Fruit fly (Drosophila melanogaster) whole organism, embryonic: ENCODE results near the gene CG13603.

Experiments used
- B-H2 ChIP-seq: fragments of 200-800 bp; sonication (Bioruptor generic); optimal IDR thresholded peaks from 2 replicates; lab custom pipeline; 2018; ENCODE audit warnings: missing biosample characterization, mild to moderate bottlenecking, missing genetic modification characterization
- CG11247 ChIP-seq: fragments of 200-800 bp; sonication (Bioruptor generic); IDR thresholded peaks from 2 replicates; pipeline ENCODE4 v1.3.6; 2022; ENCODE audit warnings: missing biosample characterization, missing genetic modification characterization
- CG11398 ChIP-seq: fragments of 200-800 bp; sonication (Bioruptor generic); optimal IDR thresholded peaks from 2 replicates; lab custom pipeline; 2016; ENCODE audit warnings: missing biosample characterization, missing genetic modification characterization
- CG11456 ChIP-seq: fragments of 200-800 bp; sonication (Bioruptor generic); IDR thresholded peaks from 3 replicates; pipeline ENCODE4 v1.3.6; 2022; ENCODE audit warnings: missing biosample characterization, missing genetic modification characterization
- CG11696 ChIP-seq: fragments of 200-800 bp; sonication (Bioruptor generic); IDR thresholded peaks from 2 replicates; pipeline ENCODE4 v1.3.6; 2022; ENCODE audit warnings: missing biosample characterization, missing genetic modification characterization
- CG1233 ChIP-seq: fragments of 200-800 bp; sonication (Bioruptor generic); optimal IDR thresholded peaks from 4 replicates; lab custom pipeline; 2018; ENCODE audit warnings: missing biosample characterization, mild to moderate bottlenecking, missing genetic modification characterization
- CG12391 ChIP-seq: fragments of 200-800 bp; sonication (Bioruptor generic); optimal IDR thresholded peaks from 3 replicates; lab custom pipeline; 2018; ENCODE audit warnings: missing biosample characterization, mild to moderate bottlenecking, missing genetic modification characterization, moderate library complexity
- CG15269 ChIP-seq: fragments of 200-800 bp; sonication (Bioruptor generic); optimal IDR thresholded peaks from 2 replicates; lab custom pipeline; 2018; ENCODE audit warnings: missing biosample characterization, mild to moderate bottlenecking, missing genetic modification characterization, moderate library complexity
- CG1647 ChIP-seq: fragments of 200-800 bp; sonication (Bioruptor generic); optimal IDR thresholded peaks from 3 replicates; lab custom pipeline; 2016; ENCODE audit warnings: missing biosample characterization, missing genetic modification characterization
- CG17568 ChIP-seq: fragments of 200-800 bp; sonication (Bioruptor generic); optimal IDR thresholded peaks from 2 replicates; lab custom pipeline; 2018; ENCODE audit warnings: missing biosample characterization, mild to moderate bottlenecking, missing genetic modification characterization, moderate library complexity
- CG17802 ChIP-seq: fragments of 200-800 bp; sonication (Bioruptor generic); optimal IDR thresholded peaks from 2 replicates; lab custom pipeline; 2018; ENCODE audit warnings: missing biosample characterization, mild to moderate bottlenecking, missing genetic modification characterization, moderate library complexity
- CG2199 ChIP-seq: fragments of 200-800 bp; sonication (Bioruptor generic); IDR thresholded peaks from 3 replicates; pipeline ENCODE4 v1.3.6; 2022; ENCODE audit warnings: missing biosample characterization, missing genetic modification characterization
- CG33557 ChIP-seq: fragments of 200-800 bp; sonication (Bioruptor generic); optimal IDR thresholded peaks from 2 replicates; lab custom pipeline; 2019; ENCODE audit warnings: missing biosample characterization, mild to moderate bottlenecking, missing genetic modification characterization, moderate library complexity
- CG3995 ChIP-seq: fragments of 200-800 bp; sonication (Bioruptor generic); optimal IDR thresholded peaks from 3 replicates; lab custom pipeline; 2016; ENCODE audit warnings: missing biosample characterization, missing genetic modification characterization
- CG4328 ChIP-seq: fragments of 200-800 bp; sonication (Bioruptor generic); optimal IDR thresholded peaks from 3 replicates; lab custom pipeline; 2017; ENCODE audit warnings: missing biosample characterization, missing genetic modification reagents, missing genetic modification characterization
- CG4404 ChIP-seq: fragments of 200-800 bp; sonication (Bioruptor generic); IDR thresholded peaks from 2 replicates; pipeline ENCODE4 v1.3.6; 2022; ENCODE audit warnings: missing biosample characterization, missing genetic modification characterization
- CG4854 ChIP-seq: fragments of 200-800 bp; sonication (Bioruptor generic); optimal IDR thresholded peaks from 2 replicates; lab custom pipeline; 2016; ENCODE audit warnings: missing biosample characterization, missing genetic modification characterization, inconsistent platforms
- CG5180 ChIP-seq: fragments of 200-800 bp; sonication (Bioruptor generic); optimal IDR thresholded peaks from 3 replicates; lab custom pipeline; 2017; ENCODE audit warnings: missing biosample characterization, missing genetic modification characterization, mild to moderate bottlenecking, moderate library complexity, missing genetic modification reagents
- CG6689 ChIP-seq: fragments of 200-800 bp; sonication (Bioruptor generic); IDR thresholded peaks from 2 replicates; pipeline ENCODE4 v1.3.6; 2022; ENCODE audit warnings: missing biosample characterization, missing genetic modification characterization
- CHES-1-like ChIP-seq: fragments of 200-800 bp; sonication (Bioruptor generic); optimal IDR thresholded peaks from 2 replicates; lab custom pipeline; 2016; ENCODE audit warnings: missing biosample characterization, missing genetic modification characterization
- Elba2 ChIP-seq: fragments of 200-800 bp; sonication (Bioruptor generic); optimal IDR thresholded peaks from 3 replicates; lab custom pipeline; 2016; ENCODE audit warnings: missing biosample characterization, missing genetic modification characterization
- H15 ChIP-seq: fragments of 200-800 bp; sonication (Bioruptor generic); IDR thresholded peaks from 3 replicates; pipeline ENCODE4 v1.3.6; 2022; ENCODE audit warnings: missing biosample characterization, missing genetic modification characterization
- Hey ChIP-seq: fragments of 200-800 bp; sonication (Bioruptor generic); optimal IDR thresholded peaks from 3 replicates; lab custom pipeline; 2018; ENCODE audit warnings: missing biosample characterization, mild to moderate bottlenecking, missing genetic modification characterization
- Lim3 ChIP-seq: fragments of 200-800 bp; sonication (Bioruptor generic); IDR thresholded peaks from 2 replicates; pipeline ENCODE4 v1.3.6; 2022; ENCODE audit warnings: missing biosample characterization, missing genetic modification characterization
- Neu2 ChIP-seq: fragments of 200-800 bp; sonication (Bioruptor generic); optimal IDR thresholded peaks from 3 replicates; lab custom pipeline; 2016; ENCODE audit warnings: missing biosample characterization, missing genetic modification characterization, borderline replicate concordance
- Oli ChIP-seq: fragments of 200-800 bp; sonication (Bioruptor generic); optimal IDR thresholded peaks from 2 replicates; lab custom pipeline; 2018; ENCODE audit warnings: missing biosample characterization, mild to moderate bottlenecking, missing genetic modification characterization, moderate library complexity
- Pdp1 ChIP-seq, 2 experiments: fragments of 200-800 bp; sonication (Bioruptor generic); optimal IDR thresholded peaks; 3 replicates each; lab custom pipeline; 2016; ENCODE audit warnings: missing biosample characterization in 2 of 2, missing genetic modification characterization in 2 of 2, mild to moderate bottlenecking in 1 of 2, moderate library complexity in 1 of 2
- Ptx1 ChIP-seq: fragments of 200-800 bp; sonication (Bioruptor generic); IDR thresholded peaks from 2 replicates; pipeline ENCODE4 v1.3.6; 2022; ENCODE audit warnings: missing biosample characterization, missing genetic modification characterization
- Trl ChIP-seq, 3 experiments: fragments of >200 bp in 2 of 3; fragments of 200-800 bp in 1 of 3; sonication (Bioruptor generic) in 1 of 3; optimal IDR thresholded peaks; 2 replicates in 1 of 3; 3 replicates in 2 of 3; lab custom pipeline; 2016 to 2017; ENCODE audit warnings: missing biosample characterization in 1 of 3, missing genetic modification characterization in 1 of 3
- abd-A ChIP-seq: fragments of 200-800 bp; sonication (Bioruptor generic); optimal IDR thresholded peaks from 3 replicates; lab custom pipeline; 2019; ENCODE audit warnings: missing biosample characterization, mild to moderate bottlenecking, missing genetic modification characterization, moderate library complexity
- ase ChIP-seq: fragments of 200-800 bp; sonication (Bioruptor generic); IDR thresholded peaks from 3 replicates; pipeline ENCODE4 v1.3.6; 2022; ENCODE audit warnings: missing biosample characterization, missing genetic modification characterization
- az2 ChIP-seq: fragments of 200-800 bp; sonication (Bioruptor generic); optimal IDR thresholded peaks from 3 replicates; lab custom pipeline; 2016; ENCODE audit warnings: missing biosample characterization, missing genetic modification characterization
- corto ChIP-seq: fragments of 200-800 bp; sonication (Bioruptor generic); optimal IDR thresholded peaks from 2 replicates; lab custom pipeline; 2016; ENCODE audit warnings: missing biosample characterization, mild to moderate bottlenecking, missing genetic modification characterization, moderate library complexity
- danr ChIP-seq: fragments of 200-800 bp; sonication (Bioruptor generic); IDR thresholded peaks from 2 replicates; pipeline ENCODE4 v1.3.6; 2022; ENCODE audit warnings: missing biosample characterization, missing genetic modification characterization
- dm ChIP-seq: fragments of 200-800 bp; sonication (Bioruptor generic); optimal IDR thresholded peaks from 3 replicates; lab custom pipeline; 2016; ENCODE audit warnings: missing biosample characterization, missing genetic modification characterization
- emc ChIP-seq: fragments of 200-800 bp; sonication (Bioruptor generic); optimal IDR thresholded peaks from 2 replicates; lab custom pipeline; 2016; ENCODE audit warnings: missing biosample characterization, missing genetic modification characterization
- gem ChIP-seq: fragments of 200-800 bp; sonication (Bioruptor generic); optimal IDR thresholded peaks from 2 replicates; lab custom pipeline; 2019; ENCODE audit warnings: missing biosample characterization, mild to moderate bottlenecking, missing genetic modification characterization, moderate library complexity
- gsb-n ChIP-seq: fragments of 200-800 bp; sonication (Bioruptor generic); optimal IDR thresholded peaks from 3 replicates; lab custom pipeline; 2018; ENCODE audit warnings: missing biosample characterization, mild to moderate bottlenecking, missing genetic modification characterization
- ham ChIP-seq: fragments of 200-800 bp; sonication (Bioruptor generic); IDR thresholded peaks from 2 replicates; pipeline ENCODE4 v1.3.6; 2022; ENCODE audit warnings: missing biosample characterization, missing genetic modification characterization
- her ChIP-seq: fragments of 200-800 bp; sonication (Bioruptor generic); optimal IDR thresholded peaks from 2 replicates; lab custom pipeline; 2016; ENCODE audit warnings: missing biosample characterization, missing genetic modification characterization
- hth ChIP-seq: fragments of >200 bp; optimal IDR thresholded peaks from 2 replicates; lab custom pipeline; 2017; ENCODE audit warnings: inconsistent platforms
- lab ChIP-seq: fragments of 200-800 bp; sonication (Bioruptor generic); optimal IDR thresholded peaks from 3 replicates; lab custom pipeline; 2017; ENCODE audit warnings: missing biosample characterization, missing genetic modification characterization, mild to moderate bottlenecking, moderate library complexity, missing genetic modification reagents
- otp ChIP-seq: fragments of 200-800 bp; sonication (Bioruptor generic); IDR thresholded peaks from 3 replicates; pipeline ENCODE4, ENCODE4 v1.3.6; 2022; ENCODE audit warnings: missing biosample characterization, missing genetic modification characterization
- pros ChIP-seq: fragments of 200-800 bp; sonication (Bioruptor generic); optimal IDR thresholded peaks from 3 replicates; lab custom pipeline; 2019; ENCODE audit warnings: missing biosample characterization, mild to moderate bottlenecking, missing genetic modification characterization, moderate library complexity
- sug ChIP-seq: fragments of 200-800 bp; optimal IDR thresholded peaks from 2 replicates; lab custom pipeline; 2019; ENCODE audit warnings: missing biosample characterization, mild to moderate bottlenecking, missing genetic modification characterization, moderate library complexity
- toy ChIP-seq: fragments of 200-800 bp; sonication (Bioruptor generic); IDR thresholded peaks from 2 replicates; pipeline ENCODE4 v1.3.6; 2022; ENCODE audit warnings: missing biosample characterization, missing genetic modification characterization
- vvl ChIP-seq: fragments of 200-800 bp; sonication (Bioruptor generic); IDR thresholded peaks from 2 replicates; pipeline ENCODE4 v1.3.6; 2022; ENCODE audit warnings: missing biosample characterization, missing genetic modification characterization
- wek ChIP-seq: fragments of 200-800 bp; sonication (Bioruptor generic); optimal IDR thresholded peaks from 3 replicates; lab custom pipeline; 2018; ENCODE audit warnings: missing biosample characterization, mild to moderate bottlenecking, missing genetic modification characterization, moderate library complexity

The CG13603 gene

DNA sequence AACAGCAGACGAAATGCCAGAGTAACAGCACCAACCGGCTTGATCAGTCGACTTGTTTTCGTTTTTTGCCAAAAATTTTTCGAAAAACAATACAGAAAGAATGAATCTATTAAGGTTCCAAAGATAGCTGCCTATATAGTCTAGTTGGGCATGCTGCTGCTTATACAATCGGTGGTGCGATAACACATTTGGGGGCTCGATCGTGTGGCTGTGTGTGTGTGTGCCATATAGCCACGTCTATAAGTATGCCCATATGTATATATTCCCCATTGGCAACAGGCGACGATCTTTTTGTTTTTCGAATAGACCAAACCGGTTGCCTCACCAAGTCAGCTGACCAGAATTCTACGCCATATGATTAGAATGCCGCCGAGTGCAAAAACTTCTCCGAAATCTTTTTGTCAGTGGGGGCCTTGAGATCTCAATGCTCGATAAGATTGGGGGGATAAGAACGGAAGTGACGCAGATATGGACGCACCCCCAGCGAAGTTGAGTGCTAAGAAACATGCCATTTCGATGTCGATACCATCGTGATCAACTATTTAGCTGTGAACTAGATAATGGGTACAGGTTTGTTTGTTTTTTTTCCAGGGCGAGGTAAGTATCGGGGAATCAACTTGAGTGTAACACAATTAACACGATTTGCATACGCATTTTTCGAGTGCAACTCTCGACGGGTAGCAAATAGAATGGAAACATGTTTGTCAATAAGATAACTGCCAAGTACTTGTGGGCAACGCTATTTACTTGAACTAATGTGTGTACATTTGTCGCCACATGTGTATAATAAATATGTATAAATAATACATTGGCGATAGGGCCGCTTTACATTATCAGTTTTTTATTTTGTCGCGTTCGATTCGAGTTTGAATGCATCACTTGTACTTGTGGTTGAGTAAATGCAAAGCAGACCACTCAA, 46.2 kb downstream of the CG13603 start (continued):
- TF ChIP-seq CG11247 (GFP tag; lab: Robert Waterston, UW) (peak; percentile 78), Ptx1 (GFP tag; lab: Robert Waterston, UW) (no peak; the same call in 1 of the 2 replicates), H15 (GFP tag; lab: Robert Waterston, UW) (peak; percentile 66), Neu2 (GFP tag; lab: Kevin White, UChicago) (no peak), CHES-1-like (GFP tag; lab: Kevin White, UChicago) (peak; percentile 51), Trl (optimal IDR thresholded peaks at IDR 0.05; lab: Kevin White, UChicago) (no peak), Trl (GFP tag; optimal IDR thresholded peaks at IDR 0.05; lab: Kevin White, UChicago) (peak; percentile 69), CG3995 (GFP tag; lab: Kevin White, UChicago) (no peak), Oli (tag; lab: Kevin White, UChicago) (peak; percentile 45), dm (GFP tag; lab: Kevin White, UChicago) (peak; percentile 15), CG12391 (tag; lab: Kevin White, UChicago) (peak; percentile 63), CG2199 (GFP tag; lab: Robert Waterston, UW) (no peak), gem (peak; percentile 84), toy (GFP tag; lab: Robert Waterston, UW) (peak; percentile 47; the same call in 1 of the 2 replicates), CG4854 (GFP tag; lab: Kevin White, UChicago) (peak; percentile 71), az2 (GFP tag; lab: Kevin White, UChicago) (peak; percentile 12), abd-A (tag; lab: Kevin White, UChicago) (no peak), corto (GFP tag; lab: Kevin White, UChicago) (no peak), otp (GFP tag; lab: Robert Waterston, UW) (peak; percentile 92), CG6689 (peak; percentile 64), Pdp1 (GFP tag; optimal IDR thresholded peaks at IDR 0.05; lab: Kevin White, UChicago) (peak; percentile 31 to 99), CG17568 (GFP tag; lab: Kevin White, UChicago) (peak; percentile 94), CG11696 (GFP tag; lab: Robert Waterston, UW) (peak; percentile 70), hth (lab: Kevin White, UChicago) (no peak), lab (GFP tag; lab: Kevin White, UChicago) (peak; percentile 93), ase (GFP tag; lab: Robert Waterston, UW) (peak; percentile 60; the same call in 2 of the 3 replicates), pros (GFP tag; lab: Kevin White, UChicago) (no peak), her (GFP tag; lab: Kevin White, UChicago) (peak; percentile 20), CG4328 (GFP tag; lab: Kevin White, UChicago) (peak; percentile 82), emc (GFP tag; lab: Kevin White, UChicago) (no peak), vvl (GFP tag; lab: Robert Waterston, UW) (peak; percentile 72), ham (no peak), B-H2 (peak; percentile 31), Hey (tag; lab: Kevin White, UChicago) (peak; percentile 87), Elba2 (no peak), gsb-n (tag; lab: Kevin White, UChicago) (peak; percentile 87), CG5180 (GFP tag; lab: Kevin White, UChicago) (peak; percentile 86), CG33557 (peak; percentile 94), CG17802 (tag; lab: Kevin White, UChicago) (peak; percentile 34), sug (tag; lab: Kevin White, UChicago) (peak; percentile 99), danr (peak; percentile 76), wek (peak; percentile 93), CG11398 (GFP tag; lab: Kevin White, UChicago) (peak; percentile 68), CG11456 (peak; percentile 57; the same call in 1 of the 3 replicates), CG15269 (tag; lab: Kevin White, UChicago) (peak; percentile 64), CG1647 (GFP tag; lab: Kevin White, UChicago) (peak; percentile 78), CG1233 (peak; percentile 95), CG4404 (no peak), Lim3 (GFP tag; lab: Robert Waterston, UW) (no peak)
